Worm (Caenorhabditis elegans): ENCODE measurements around the gene C25E10.12.

- TF ChIP-seq ama-1 (optimal IDR thresholded peaks at IDR 0.05) (no peak), nhr-21 (tag; optimal IDR thresholded peaks at IDR 0.05) (no peak), ztf-11 (tag; optimal IDR thresholded peaks at IDR 0.05) (no peak), ceh-82 (tag; optimal IDR thresholded peaks at IDR 0.05) (no peak), ztf-1 (GFP tag; conservative IDR thresholded peaks at IDR 0.05) (no peak), blmp-1 (tag; optimal IDR thresholded peaks at IDR 0.05; ENCODE audit: insufficient read depth) (no peak), egl-27 (tag; optimal IDR thresholded peaks at IDR 0.05) (no peak), unc-39 (tag; optimal IDR thresholded peaks at IDR 0.05) (no peak), nhr-237 (tag; optimal IDR thresholded peaks at IDR 0.05) (no peak), unc-55 (GFP tag; optimal IDR thresholded peaks at IDR 0.05) (no peak), nhr-25 (tag; optimal IDR thresholded peaks at IDR 0.05) (no peak), dmd-4 (tag; optimal IDR thresholded peaks at IDR 0.05) (no peak), aly-2 (tag; optimal IDR thresholded peaks at IDR 0.05) (no peak)
Measured at ce11 chrV:9069680-9070079, 7.4 kb upstream of the C25E10.12 start, which contains the start of gene T27E4.5.
